Fruit fly (Drosophila melanogaster): ENCODE data around the gene CG33098.

CG33098 gene

DNA sequence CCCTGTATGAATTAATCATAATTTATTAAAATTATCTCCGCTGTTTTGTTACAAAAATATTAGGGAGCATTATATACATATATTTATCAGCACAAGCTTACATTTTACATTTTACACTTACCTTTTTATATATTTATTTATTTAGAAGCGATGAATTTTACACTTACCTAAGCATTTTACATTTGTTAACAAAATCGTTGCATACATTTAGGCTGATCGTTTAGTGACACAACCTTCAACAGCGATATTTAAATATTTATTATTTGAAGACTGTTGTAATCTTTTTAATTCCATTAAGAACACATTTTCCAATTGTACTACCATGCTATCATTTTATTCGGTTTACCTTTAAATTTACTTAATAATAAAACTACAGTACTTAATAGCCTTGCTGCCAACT is 3.2 kb upstream of the CG33098 start:
- TF ChIP-seq Crg-1 (GFP tag; optimal IDR thresholded peaks at IDR 0.05) (no peak), cic (GFP tag; optimal IDR thresholded peaks at IDR 0.05) (no peak), Clk (GFP tag; optimal IDR thresholded peaks at IDR 0.05) (no peak), kay (GFP tag; ENCODE audit: borderline replicate concordance) (peak; percentile 95), bab1 (GFP tag; optimal IDR thresholded peaks at IDR 0.05) (peak; percentile 14), ovo (GFP tag; optimal IDR thresholded peaks at IDR 0.05) (no peak)

DNA sequence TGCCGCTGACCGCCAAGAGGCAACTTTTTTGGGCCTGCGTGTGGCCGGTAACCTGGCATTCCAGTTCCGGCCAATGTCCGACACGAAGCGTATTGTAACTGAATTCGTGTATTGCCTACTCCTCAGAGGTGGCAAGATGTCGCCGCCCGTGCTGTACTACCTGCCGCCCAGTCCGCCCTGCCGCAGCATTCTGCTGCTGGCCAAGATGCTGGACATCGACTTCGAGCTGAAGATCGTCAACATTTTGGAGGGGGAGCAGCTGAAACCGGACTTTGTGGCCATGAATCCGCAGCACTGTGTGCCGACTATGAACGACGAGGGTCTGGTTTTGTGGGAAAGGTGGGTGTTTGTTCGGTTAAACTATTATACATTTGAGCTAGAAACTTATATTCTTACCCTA is 2.7 kb upstream of the CG33098 start:
- TF ChIP-seq tj (GFP tag; optimal IDR thresholded peaks at IDR 0.05) (no peak), cnc (optimal IDR thresholded peaks at IDR 0.05) (no peak), toe (GFP tag; optimal IDR thresholded peaks at IDR 0.05) (no peak), CG33017 (tag; optimal IDR thresholded peaks at IDR 0.05) (no peak), CG5204 (GFP tag; optimal IDR thresholded peaks at IDR 0.05) (no peak), CG7101 (tag; optimal IDR thresholded peaks at IDR 0.05) (no peak), pad (GFP tag; optimal IDR thresholded peaks at IDR 0.05) (no peak), Crg-1 (GFP tag; optimal IDR thresholded peaks at IDR 0.05) (no peak), cic (GFP tag; optimal IDR thresholded peaks at IDR 0.05) (no peak), CG14711 (tag; optimal IDR thresholded peaks at IDR 0.05) (no peak), CG11617 (GFP tag; optimal IDR thresholded peaks at IDR 0.05) (no peak), CG7045 (GFP tag; optimal IDR thresholded peaks at IDR 0.05) (no peak)

DNA sequence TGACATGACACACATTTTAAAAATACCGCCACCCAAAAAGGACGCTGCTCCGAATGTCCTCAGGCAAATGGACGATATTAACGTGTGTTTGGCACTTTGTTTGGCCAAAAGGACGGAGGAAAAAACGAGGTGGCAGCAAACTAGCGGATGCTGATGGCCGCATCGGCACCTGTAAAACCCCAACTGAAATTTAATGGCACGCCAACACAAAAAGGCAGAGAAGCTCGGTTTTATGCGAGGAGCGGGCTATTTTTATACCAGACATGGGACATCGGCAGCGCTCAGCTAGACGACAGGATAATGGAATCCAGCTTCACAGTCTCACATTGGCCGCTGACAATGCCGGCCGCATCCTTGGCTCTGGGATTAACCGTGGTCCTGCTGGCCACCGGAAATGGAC is 1.0 kb upstream of the CG33098 start, which contains the start of gene Sol1:
Sol1 (plus strand) TSS at position 301 of the 400 bp plus-strand sequence.
- TF ChIP-seq CG5204 (GFP tag; optimal IDR thresholded peaks at IDR 0.05) (no peak), CG11617 (GFP tag; optimal IDR thresholded peaks at IDR 0.05) (no peak), Mnt (GFP tag; optimal IDR thresholded peaks at IDR 0.05) (no peak), CG14711 (tag; optimal IDR thresholded peaks at IDR 0.05) (no peak), Clk (GFP tag; optimal IDR thresholded peaks at IDR 0.05) (no peak), CG33017 (tag; optimal IDR thresholded peaks at IDR 0.05) (no peak), ovo (GFP tag; optimal IDR thresholded peaks at IDR 0.05) (no peak), tj (GFP tag; optimal IDR thresholded peaks at IDR 0.05) (no peak), cnc (optimal IDR thresholded peaks at IDR 0.05) (no peak), cic (GFP tag; optimal IDR thresholded peaks at IDR 0.05) (no peak), bab1 (GFP tag; optimal IDR thresholded peaks at IDR 0.05) (no peak), CG12768 (GFP tag; optimal IDR thresholded peaks at IDR 0.05) (no peak), toe (GFP tag; optimal IDR thresholded peaks at IDR 0.05) (no peak), CG7045 (GFP tag; optimal IDR thresholded peaks at IDR 0.05) (no peak), Hr96 (GFP tag; optimal IDR thresholded peaks at IDR 0.05) (no peak)

DNA sequence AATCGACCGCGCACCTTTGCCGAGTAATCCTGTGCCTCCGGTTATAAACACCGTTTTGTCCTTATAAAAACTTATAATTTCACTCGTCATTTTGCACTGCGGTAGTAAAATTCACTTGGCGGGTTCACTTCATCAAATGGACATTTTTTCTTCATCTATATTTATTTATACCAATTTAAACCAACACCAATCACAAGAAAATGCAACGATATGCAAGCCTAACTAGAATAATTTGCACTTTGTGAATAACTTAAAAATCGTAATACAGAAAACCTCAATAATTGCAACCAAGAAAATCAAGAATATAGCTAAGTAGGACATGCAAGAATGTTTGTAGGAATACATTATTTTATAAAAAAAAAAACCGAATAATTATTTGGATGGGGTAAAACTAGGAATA is 8.9 kb downstream of the CG33098 start, which contains the start of the genes CG10096 and CG10097:
CG10096 (minus strand) TSS at position 101 of the 400 bp plus-strand sequence.
CG10097 (minus strand) TSS at position 101 of the 400 bp plus-strand sequence.
- no peak for TF ChIP-seq CG14711 (tag; optimal IDR thresholded peaks at IDR 0.05)
- TF ChIP-seq kay (GFP tag; ENCODE audit: borderline replicate concordance): peak; percentile 75

DNA sequence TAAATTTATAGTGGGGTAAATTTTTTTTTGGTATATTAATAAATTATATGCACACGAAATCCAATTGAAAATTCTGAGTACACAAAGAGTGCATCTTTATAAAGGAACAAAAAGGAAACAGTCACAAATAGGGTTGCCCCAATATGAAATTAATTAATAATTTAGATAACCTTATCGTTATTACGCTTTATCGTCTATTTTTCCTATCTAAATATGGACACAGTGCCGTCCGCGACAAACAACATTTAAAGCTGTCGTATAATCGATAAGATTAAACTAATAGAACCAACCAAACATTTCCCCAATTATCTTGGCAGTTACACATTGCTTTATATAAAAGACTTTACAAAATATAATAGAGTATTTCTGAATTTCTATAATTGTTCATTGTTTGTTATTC is 11.1 kb downstream of the CG33098 start:
- TF ChIP-seq kay (GFP tag; ENCODE audit: borderline replicate concordance) (peak; percentile 88), CG7045 (GFP tag; optimal IDR thresholded peaks at IDR 0.05) (peak; percentile 49), CG14711 (tag; optimal IDR thresholded peaks at IDR 0.05) (peak; percentile 7), CG5204 (GFP tag; optimal IDR thresholded peaks at IDR 0.05) (no peak), cnc (optimal IDR thresholded peaks at IDR 0.05) (no peak)

DNA sequence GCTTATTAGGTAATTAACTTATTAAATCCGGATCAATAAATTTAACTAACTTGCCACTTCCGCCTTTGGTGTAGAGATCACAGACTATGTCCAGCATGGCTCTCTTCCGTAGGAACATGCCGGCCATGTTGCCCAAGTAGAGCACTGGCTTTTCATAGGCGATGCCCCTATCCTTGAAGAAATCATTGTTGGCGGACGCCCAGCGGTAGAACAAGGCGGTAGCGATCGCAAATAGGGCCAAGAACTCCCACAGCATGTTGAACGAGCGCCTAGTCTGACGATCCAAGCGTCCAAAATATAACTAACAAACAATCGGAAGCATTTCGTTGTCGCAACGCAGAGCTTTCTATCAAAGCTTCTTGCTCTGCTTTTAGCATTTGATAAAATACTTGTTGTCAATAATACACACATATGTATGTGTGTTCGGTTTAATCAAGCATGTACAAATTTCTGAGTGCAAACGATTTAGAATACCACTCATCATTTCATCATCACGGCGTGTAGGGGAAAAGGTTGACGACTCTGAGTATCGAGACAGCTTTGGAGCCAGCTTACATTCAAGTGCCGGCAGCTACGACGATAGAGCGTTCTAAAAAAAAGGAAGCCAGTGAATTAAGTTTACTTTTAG is 11.7 kb downstream of the CG33098 start, which contains the start of gene Cyp9f3:
Cyp9f3 (minus strand) TSS at position 310 of the 628 bp plus-strand sequence.
- TF ChIP-seq kay (GFP tag; ENCODE audit: borderline replicate concordance): no peak
- no peak for TF ChIP-seq CG12768 (GFP tag; optimal IDR thresholded peaks at IDR 0.05)
- TF ChIP-seq tj (GFP tag; optimal IDR thresholded peaks at IDR 0.05): no peak
- no peak for TF ChIP-seq Clk (GFP tag; optimal IDR thresholded peaks at IDR 0.05)
- TF ChIP-seq CG7101 (tag; optimal IDR thresholded peaks at IDR 0.05): no peak
- TF ChIP-seq pad (GFP tag; optimal IDR thresholded peaks at IDR 0.05): peak; percentile 45
- peak; percentile 25 for TF ChIP-seq cic (GFP tag; optimal IDR thresholded peaks at IDR 0.05)
- TF ChIP-seq CG33017 (tag; optimal IDR thresholded peaks at IDR 0.05): no peak

DNA sequence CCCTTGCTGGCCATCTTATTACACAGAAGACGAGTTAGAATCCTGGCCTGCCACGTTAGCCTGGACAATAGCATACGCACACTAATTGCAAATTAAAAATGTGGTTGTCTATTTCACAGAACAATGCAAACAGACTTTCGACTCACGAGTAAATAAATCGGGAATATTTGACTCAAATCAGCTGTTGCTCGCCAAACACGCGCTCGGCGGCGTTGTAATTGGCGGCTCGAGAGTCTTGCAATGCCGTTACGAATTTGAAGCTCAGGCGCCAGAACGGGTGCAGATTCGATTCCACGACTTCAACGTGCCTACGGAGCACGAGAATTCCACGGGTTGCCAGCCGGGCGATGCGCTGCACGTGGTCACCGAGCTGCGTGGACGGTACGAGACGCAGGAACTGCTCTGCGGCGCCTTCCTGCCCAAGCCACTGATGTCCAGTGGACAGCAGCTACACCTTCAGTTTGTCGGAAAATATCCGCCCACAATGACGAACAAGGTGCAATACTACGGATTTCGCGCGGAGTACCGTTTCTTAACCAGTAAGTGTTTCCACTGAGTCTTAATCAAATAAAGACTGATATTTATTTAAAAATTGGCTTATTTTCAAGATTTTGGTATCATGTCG is 14.8 kb downstream of the CG33098 start, which contains the start of gene DNAlig3:
DNAlig3 (minus strand) TSS at position 168 of the 625 bp plus-strand sequence.
- TF ChIP-seq CG11617 (GFP tag; optimal IDR thresholded peaks at IDR 0.05) (peak; percentile 26), CG12768 (GFP tag; optimal IDR thresholded peaks at IDR 0.05) (peak; percentile 44), bab1 (GFP tag; optimal IDR thresholded peaks at IDR 0.05) (peak; percentile 10), CG14711 (tag; optimal IDR thresholded peaks at IDR 0.05) (peak; percentile 5), Mnt (GFP tag; optimal IDR thresholded peaks at IDR 0.05) (peak; percentile 32), CG7045 (GFP tag; optimal IDR thresholded peaks at IDR 0.05) (peak; percentile 46), CG7101 (tag; optimal IDR thresholded peaks at IDR 0.05) (peak; percentile 15), pad (GFP tag; optimal IDR thresholded peaks at IDR 0.05) (no peak), CG33017 (tag; optimal IDR thresholded peaks at IDR 0.05) (peak; percentile 6), cic (GFP tag; optimal IDR thresholded peaks at IDR 0.05) (peak; percentile 30), Hr96 (GFP tag; optimal IDR thresholded peaks at IDR 0.05) (no peak)

Data from whole organism, adult.